Worm (Caenorhabditis elegans): ENCODE data around the gene F37A8.2.
A peak's percentile ranks its signal among the peaks of the same experiment; 100 is the strongest.

F37A8.2 gene

ce11 chrIII:3952058-3952457, 20.7 kb upstream of the F37A8.2 start:
- TF ChIP-seq daf-16 (GFP tag; optimal IDR thresholded peaks at IDR 0.05) (peak in 1 of 2 experiments; percentile 51), daf-16 (tag; optimal IDR thresholded peaks at IDR 0.05) (peak; percentile 59), lsy-2 (tag; optimal IDR thresholded peaks at IDR 0.05) (peak in 1 of 2 experiments; percentile 32), Y105C5A.15 (GFP tag; IDR thresholded peaks at IDR 0.05) (no peak), madf-9 (GFP tag; conservative IDR thresholded peaks at IDR 0.05) (no peak), nhr-28 (tag; optimal IDR thresholded peaks at IDR 0.05) (peak; percentile 88), nhr-77 (tag; optimal IDR thresholded peaks at IDR 0.05) (peak; percentile 77), dve-1 (tag; optimal IDR thresholded peaks at IDR 0.05; ENCODE audit: insufficient read depth) (peak; percentile 9), pqm-1 (tag; optimal IDR thresholded peaks at IDR 0.05) (peak; percentile 62), duxl-1 (tag; optimal IDR thresholded peaks at IDR 0.05; ENCODE audit: poor library complexity) (no peak), php-3 (GFP tag; IDR thresholded peaks at IDR 0.05) (no peak), set-16 (GFP tag; IDR thresholded peaks at IDR 0.05) (no peak), hlh-30 (tag; optimal IDR thresholded peaks at IDR 0.05; ENCODE audit: insufficient read depth) (peak; percentile 81), unc-62 (GFP tag; optimal IDR thresholded peaks at IDR 0.05 in 1 of 2) (peak in 1 of 2 experiments; percentile 90), unc-62 (tag; optimal IDR thresholded peaks at IDR 0.05) (no peak), mdl-1 (tag; optimal IDR thresholded peaks at IDR 0.05) (peak in 1 of 2 experiments; percentile 75), aha-1 (tag) (peak; percentile 46), zip-11 (GFP tag; IDR thresholded peaks at IDR 0.05) (no peak)

DNA sequence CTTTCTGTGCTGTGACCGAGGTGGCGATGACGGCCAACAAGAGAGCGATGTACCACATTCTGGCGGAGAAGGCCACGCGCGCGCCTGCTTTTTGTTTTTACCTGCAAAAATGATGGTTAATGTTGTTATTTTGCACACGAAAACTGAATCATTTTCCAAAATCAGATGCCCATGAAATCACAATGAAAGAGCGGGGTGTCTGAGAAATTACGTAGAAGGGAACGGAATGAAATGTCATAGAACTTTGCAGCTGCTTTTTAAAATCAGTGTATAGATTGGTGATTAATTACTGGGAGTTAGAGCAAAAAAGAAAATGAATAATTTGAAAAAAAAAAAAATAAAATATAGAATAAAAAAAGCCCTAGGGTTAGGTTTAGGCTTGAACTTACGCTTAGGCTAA, 4.5 kb upstream of the F37A8.2 start, which contains the start of gene npl-10:
Gene npl-10 (minus strand): TSS at position 101 of the 400 bp plus-strand sequence.
- TF ChIP-seq F44E2.7 (GFP tag; IDR thresholded peaks at IDR 0.05) = no peak
- no peak for TF ChIP-seq nhr-102 (tag; optimal IDR thresholded peaks at IDR 0.05)
- TF ChIP-seq madf-9 (GFP tag; conservative IDR thresholded peaks at IDR 0.05) = no peak
- no peak for TF ChIP-seq ceh-44 (GFP tag; IDR thresholded peaks at IDR 0.05)
- no peak for TF ChIP-seq daf-16 (GFP tag; optimal IDR thresholded peaks at IDR 0.05)
- no peak for TF ChIP-seq daf-16 (tag; optimal IDR thresholded peaks at IDR 0.05)

DNA sequence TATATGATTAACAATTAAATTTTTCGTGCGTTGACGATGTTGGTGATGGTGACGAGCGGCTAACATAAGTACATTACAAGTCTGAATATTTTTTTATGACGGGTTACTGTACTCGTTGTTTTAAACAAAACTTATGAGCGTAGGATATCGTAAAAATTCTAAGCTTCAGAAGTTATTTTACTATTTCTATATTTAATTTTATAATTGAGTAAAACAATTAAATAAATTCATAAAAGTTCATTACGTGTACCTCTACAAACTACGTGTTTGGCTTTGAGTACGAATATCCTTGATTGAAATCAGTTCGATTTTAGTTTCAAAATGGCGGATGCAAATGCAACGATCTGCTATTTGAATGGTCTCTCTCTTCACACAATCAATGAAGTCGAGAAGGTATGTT, 3.2 kb downstream of the F37A8.2 start, which contains the start of gene F37A8.1:
Gene F37A8.1 (plus strand): TSS at position 301 of the 400 bp plus-strand sequence.
- TF ChIP-seq nhr-41 (GFP tag; IDR thresholded peaks at IDR 0.05) = no peak
- TF ChIP-seq ama-1 (optimal IDR thresholded peaks at IDR 0.05) = no peak
- no peak for TF ChIP-seq hlh-11 (tag; optimal IDR thresholded peaks at IDR 0.05)
- no peak for TF ChIP-seq mxl-2 (GFP tag; conservative IDR thresholded peaks at IDR 0.05)
- TF ChIP-seq set-16 (GFP tag; IDR thresholded peaks at IDR 0.05) = no peak
- no peak for TF ChIP-seq ceh-32 (tag; optimal IDR thresholded peaks at IDR 0.05; ENCODE audit: poor library complexity)
- TF ChIP-seq ceh-28 (tag; optimal IDR thresholded peaks at IDR 0.05) = no peak
- no peak for TF ChIP-seq nhr-25 (tag; optimal IDR thresholded peaks at IDR 0.05; ENCODE audit: borderline replicate concordance, insufficient read depth)
- no peak for TF ChIP-seq lim-7 (GFP tag; IDR thresholded peaks at IDR 0.05)
- no peak for TF ChIP-seq dmd-6 (GFP tag; IDR thresholded peaks at IDR 0.05)
- no peak for TF ChIP-seq gei-8 (GFP tag; optimal IDR thresholded peaks at IDR 0.05)
- no peak for TF ChIP-seq dmd-8 (GFP tag; IDR thresholded peaks at IDR 0.05)
- no peak for TF ChIP-seq aha-1 (tag)

DNA sequence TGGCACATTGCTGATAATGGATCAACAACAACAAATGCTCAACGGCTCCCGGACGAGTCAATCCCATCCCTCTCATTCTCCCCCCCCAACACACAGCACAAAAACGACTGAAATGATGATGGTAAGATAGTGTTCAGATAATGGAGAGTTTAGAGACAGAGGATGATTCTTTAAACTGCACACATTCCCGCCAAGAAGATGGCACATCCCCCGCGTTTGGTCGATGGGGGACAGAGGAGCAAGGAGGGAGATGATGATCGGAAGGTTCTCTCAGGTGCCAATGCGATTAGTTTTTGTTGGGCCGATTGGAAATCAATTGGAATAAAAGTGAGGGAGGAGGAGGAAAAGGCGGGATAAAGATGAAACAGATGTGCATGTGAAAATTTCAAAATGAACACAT, 3.9 kb downstream of the F37A8.2 start:
- TF ChIP-seq hlh-11 (tag; optimal IDR thresholded peaks at IDR 0.05) (peak; percentile 50), php-3 (GFP tag; IDR thresholded peaks at IDR 0.05) (no peak), zfp-3 (GFP tag; conservative IDR thresholded peaks at IDR 0.05) (no peak), daf-16 (GFP tag; optimal IDR thresholded peaks at IDR 0.05) (peak in 1 of 2 experiments; percentile 42), daf-16 (tag; optimal IDR thresholded peaks at IDR 0.05) (no peak), mxl-3 (GFP tag; optimal IDR thresholded peaks at IDR 0.05) (peak; percentile 28), egl-27 (tag; optimal IDR thresholded peaks at IDR 0.05) (no peak), lim-7 (GFP tag; IDR thresholded peaks at IDR 0.05) (no peak), dmd-6 (GFP tag; IDR thresholded peaks at IDR 0.05) (no peak), nhr-11 (tag; optimal IDR thresholded peaks at IDR 0.05) (peak; percentile 67), hmg-1.1 (GFP tag; IDR thresholded peaks at IDR 0.05) (0 out of 2 replicates have a peak, but pooled peaks have one; percentile 26)

All from whole organism, L4 larva.